Worm (Caenorhabditis elegans) whole organism, late embryonic: ENCODE data around the gene T24E12.6.

Experiments used
- C08G9.2 ChIP-seq: sonication (generic microtip); optimal IDR thresholded peaks from 2 replicates; lab custom pipeline; 2016; ENCODE audit warnings: mild to moderate bottlenecking, missing genetic modification characterization, moderate library complexity, missing compliant biosample characterization
- K02D7.2 ChIP-seq: sonication (generic microtip); optimal IDR thresholded peaks from 2 replicates; lab custom pipeline; 2017; ENCODE audit warnings: mild to moderate bottlenecking, missing genetic modification characterization, missing compliant biosample characterization
- K09A11.1 ChIP-seq: sonication (generic microtip); optimal IDR thresholded peaks from 2 replicates; lab custom pipeline; 2017; ENCODE audit warnings: antibody characterized with exemption, mild to moderate bottlenecking, missing genetic modification characterization, missing compliant biosample characterization; ENCODE audit not compliant: insufficient read depth
- T23F11.4 ChIP-seq: fragments of 200-800 bp; sonication (Bioruptor generic); optimal IDR thresholded peaks from 2 replicates; lab custom pipeline; 2018; ENCODE audit warnings: mild to moderate bottlenecking, missing genetic modification characterization, missing compliant biosample characterization
- ahr-1 ChIP-seq: sonication (generic microtip); optimal IDR thresholded peaks from 2 replicates; lab custom pipeline; 2016; ENCODE audit warnings: missing genetic modification characterization, missing compliant biosample characterization
- ceh-18 ChIP-seq: sonication (generic microtip); optimal IDR thresholded peaks from 2 replicates; lab custom pipeline; 2016; ENCODE audit warnings: missing genetic modification characterization, missing compliant biosample characterization
- ceh-19 ChIP-seq: fragments of 200-800 bp; sonication (Bioruptor generic); optimal IDR thresholded peaks from 2 replicates; lab custom pipeline; 2018; ENCODE audit warnings: mild to moderate bottlenecking, missing genetic modification characterization, missing compliant biosample characterization
- ceh-2 ChIP-seq: sonication (generic microtip); optimal IDR thresholded peaks from 2 replicates; lab custom pipeline; 2016; ENCODE audit warnings: missing genotype, missing genetic modification characterization, missing compliant biosample characterization
- ceh-22 ChIP-seq: sonication (generic microtip); optimal IDR thresholded peaks from 2 replicates; lab custom pipeline; 2017; ENCODE audit warnings: missing biosample characterization, missing genetic modification characterization
- ceh-30 ChIP-seq: fragments of 150-350 bp; optimal IDR thresholded peaks from 2 replicates; lab custom pipeline; 2014; ENCODE audit warnings: missing biosample characterization, missing genetic modification characterization
- ceh-31 ChIP-seq: sonication (generic microtip); optimal IDR thresholded peaks from 2 replicates; lab custom pipeline; 2016; ENCODE audit warnings: missing genetic modification characterization, missing compliant biosample characterization
- ceh-34 ChIP-seq: sonication (generic microtip); optimal IDR thresholded peaks from 2 replicates; lab custom pipeline; 2016; ENCODE audit warnings: mild to moderate bottlenecking, missing genetic modification characterization, missing compliant biosample characterization
- ceh-9 ChIP-seq: sonication (generic microtip); optimal IDR thresholded peaks from 2 replicates; lab custom pipeline; 2016; ENCODE audit warnings: mild to moderate bottlenecking, missing genetic modification characterization, inconsistent platforms, missing compliant biosample characterization
- dmd-4 ChIP-seq: sonication (generic microtip); optimal IDR thresholded peaks from 2 replicates; lab custom pipeline; 2016; ENCODE audit warnings: borderline replicate concordance, missing genetic modification characterization, missing compliant biosample characterization
- elt-2 ChIP-seq: sonication (generic microtip); optimal IDR thresholded peaks from 2 replicates; lab custom pipeline; 2016; ENCODE audit warnings: missing genetic modification reagents, missing genetic modification characterization, missing compliant biosample characterization
- ets-4 ChIP-seq: sonication (generic microtip); optimal IDR thresholded peaks from 2 replicates; lab custom pipeline; 2016; ENCODE audit warnings: missing genetic modification characterization, missing compliant biosample characterization
- fax-1 ChIP-seq: sonication (generic microtip); optimal IDR thresholded peaks from 2 replicates; lab custom pipeline; 2016; ENCODE audit warnings: missing genotype, missing genetic modification characterization, missing compliant biosample characterization
- hlh-15 ChIP-seq: sonication (generic microtip); optimal IDR thresholded peaks from 2 replicates; lab custom pipeline; 2016; ENCODE audit warnings: missing genetic modification characterization, missing compliant biosample characterization
- hlh-30 ChIP-seq: sonication (generic microtip); optimal IDR thresholded peaks from 2 replicates; lab custom pipeline; 2017; ENCODE audit warnings: antibody characterized with exemption, missing genetic modification characterization, missing compliant biosample characterization; ENCODE audit not compliant: insufficient read depth
- madf-2 ChIP-seq: sonication (generic microtip); optimal IDR thresholded peaks from 2 replicates; lab custom pipeline; 2017; ENCODE audit warnings: missing genetic modification characterization, missing compliant biosample characterization
- mec-3 ChIP-seq: sonication (generic microtip); optimal IDR thresholded peaks from 2 replicates; lab custom pipeline; 2016; ENCODE audit warnings: borderline replicate concordance, missing genetic modification characterization, missing compliant biosample characterization
- nfya-1 ChIP-seq: sonication (generic microtip); optimal IDR thresholded peaks from 2 replicates; lab custom pipeline; 2017; ENCODE audit warnings: missing genetic modification characterization, mild to moderate bottlenecking, missing compliant biosample characterization, antibody characterized with exemption, moderate library complexity
- nhr-11 ChIP-seq: fragments of 150-350 bp; optimal IDR thresholded peaks from 2 replicates; lab custom pipeline; 2014; ENCODE audit warnings: missing biosample characterization, missing genetic modification characterization
- nhr-232 ChIP-seq: sonication (generic microtip); optimal IDR thresholded peaks from 2 replicates; lab custom pipeline; 2016; ENCODE audit warnings: missing genetic modification characterization, missing compliant biosample characterization
- pqm-1 ChIP-seq: sonication (generic microtip); optimal IDR thresholded peaks from 2 replicates; lab custom pipeline; 2016; ENCODE audit warnings: missing genetic modification characterization, missing compliant biosample characterization
- pros-1 ChIP-seq: fragments of 150-350 bp; optimal IDR thresholded peaks from 2 replicates; lab custom pipeline; 2014; ENCODE audit warnings: missing biosample characterization, missing genetic modification reagents, missing genetic modification characterization
- ref-2 ChIP-seq: sonication (generic microtip); optimal IDR thresholded peaks from 2 replicates; lab custom pipeline; 2016; ENCODE audit warnings: missing genetic modification characterization, missing compliant biosample characterization
- rnt-1 ChIP-seq: sonication (generic microtip); optimal IDR thresholded peaks from 2 replicates; lab custom pipeline; 2016; ENCODE audit warnings: missing genetic modification characterization, missing compliant biosample characterization
- tbx-2 ChIP-seq: sonication (generic microtip); optimal IDR thresholded peaks from 2 replicates; lab custom pipeline; 2016; ENCODE audit warnings: missing genetic modification characterization, missing compliant biosample characterization
- tbx-7 ChIP-seq: sonication (generic microtip); optimal IDR thresholded peaks from 2 replicates; lab custom pipeline; 2016; ENCODE audit warnings: missing genotype, missing genetic modification characterization, missing compliant biosample characterization
- ttx-3 ChIP-seq: sonication (generic microtip); optimal IDR thresholded peaks from 2 replicates; lab custom pipeline; 2016; ENCODE audit warnings: missing genetic modification reagents, missing genetic modification characterization, missing compliant biosample characterization
- unc-55 ChIP-seq: sonication (generic microtip); optimal IDR thresholded peaks from 2 replicates; lab custom pipeline; 2017; ENCODE audit warnings: missing biosample characterization, missing genetic modification reagents, missing genetic modification characterization
- unc-86 ChIP-seq: sonication (generic microtip); optimal IDR thresholded peaks from 2 replicates; lab custom pipeline; 2016; ENCODE audit warnings: missing genetic modification characterization, missing compliant biosample characterization

Gene T24E12.6

ce11 chrII:3786538-3786937 is 25.0 kb upstream of the T24E12.6 start:
- TF ChIP-seq pqm-1 (tag; lab: Kevin White, UChicago) (peak; percentile 53), elt-2 (tag; lab: Kevin White, UChicago) (peak; percentile 99), hlh-15 (no peak), C08G9.2 (tag; lab: Kevin White, UChicago) (no peak), tbx-2 (no peak)

ce11 chrII:3785756-3786155 is 24.3 kb upstream of the T24E12.6 start:
- no peak for TF ChIP-seq dmd-4
- TF ChIP-seq ceh-31 (tag; lab: Kevin White, UChicago) = no peak
- TF ChIP-seq K02D7.2 (tag; lab: Kevin White, UChicago) = no peak
- TF ChIP-seq hlh-30 = no peak

- TF ChIP-seq mec-3 = no peak
- TF ChIP-seq ceh-19 (GFP tag; lab: Kevin White, UChicago) = no peak
- no peak for TF ChIP-seq ceh-31 (tag; lab: Kevin White, UChicago)
- TF ChIP-seq pros-1 = no peak
- no peak for TF ChIP-seq nhr-11 (tag; lab: Kevin White, UChicago)
- no peak for TF ChIP-seq fax-1 (tag; lab: Kevin White, UChicago)
- no peak for TF ChIP-seq unc-86
- no peak for TF ChIP-seq nhr-232 (tag; lab: Kevin White, UChicago)
- no peak for TF ChIP-seq ets-4 (tag; lab: Kevin White, UChicago)
- no peak for TF ChIP-seq madf-2
- TF ChIP-seq ahr-1 (tag; lab: Kevin White, UChicago) = no peak
- no peak for TF ChIP-seq ceh-30 (tag; lab: Kevin White, UChicago)
These were observed 23.8 kb upstream of the T24E12.6 start, which contains the start of gene T24E12.1 for ce11 chrII:3785257-3785656. Gene T24E12.1 (plus strand): TSS chrII:3785557.

ce11 chrII:3782309-3783000 is 21.0 kb upstream of the T24E12.6 start, which contains the start of gene T24E12.2:
Gene T24E12.2 (plus strand): TSS chrII:3782950.
- TF ChIP-seq ttx-3 (tag; lab: Kevin White, UChicago) = no peak
- no peak for TF ChIP-seq nhr-232 (tag; lab: Kevin White, UChicago)
- no peak for TF ChIP-seq elt-2 (tag; lab: Kevin White, UChicago)
- no peak for TF ChIP-seq unc-55 (GFP tag; lab: Kevin White, UChicago)
- TF ChIP-seq ceh-9 (tag; lab: Kevin White, UChicago) = no peak
- TF ChIP-seq ceh-2 = no peak
- no peak for TF ChIP-seq ceh-34
- no peak for TF ChIP-seq ref-2 (tag; lab: Kevin White, UChicago)
- TF ChIP-seq K02D7.2 (tag; lab: Kevin White, UChicago) = no peak
- no peak for TF ChIP-seq T23F11.4 (GFP tag; lab: Kevin White, UChicago)

ce11 chrII:3781238-3781637 is 19.7 kb upstream of the T24E12.6 start:
- TF ChIP-seq ceh-18 (tag; lab: Kevin White, UChicago) (no peak), T23F11.4 (GFP tag; lab: Kevin White, UChicago) (no peak), ceh-19 (GFP tag; lab: Kevin White, UChicago) (no peak), ahr-1 (tag; lab: Kevin White, UChicago) (no peak), pros-1 (no peak), pqm-1 (tag; lab: Kevin White, UChicago) (no peak), dmd-4 (no peak), nhr-11 (tag; lab: Kevin White, UChicago) (no peak), ceh-30 (tag; lab: Kevin White, UChicago) (no peak), nfya-1 (tag; lab: Kevin White, UChicago) (no peak), K09A11.1 (no peak), tbx-7 (tag; lab: Kevin White, UChicago) (no peak), K02D7.2 (tag; lab: Kevin White, UChicago) (no peak), tbx-2 (no peak), ceh-22 (no peak), ceh-9 (tag; lab: Kevin White, UChicago) (no peak), rnt-1 (no peak)
